Worm (Caenorhabditis elegans): ENCODE results near the gene ZK1248.15.

ce11 chrII:5872414-5872813 is 34.1 kb upstream of the ZK1248.15 start:
- TF ChIP-seq hlh-26 (GFP tag; conservative IDR thresholded peaks at IDR 0.05) (no peak), ztf-26 (tag; optimal IDR thresholded peaks at IDR 0.05) (no peak), egl-18 (GFP tag; IDR thresholded peaks at IDR 0.05) (no peak), efl-1 (GFP tag; optimal IDR thresholded peaks at IDR 0.05) (no peak), B0261.1 (tag; optimal IDR thresholded peaks at IDR 0.05) (no peak), ztf-28 (GFP tag; IDR thresholded peaks at IDR 0.05) (no peak), ztf-22 (GFP tag; optimal IDR thresholded peaks at IDR 0.05) (no peak), F37B4.10 (GFP tag; IDR thresholded peaks at IDR 0.05) (no peak), lir-1 (GFP tag; conservative IDR thresholded peaks at IDR 0.05) (no peak), Y67H2A.10 (GFP tag; conservative IDR thresholded peaks at IDR 0.05) (no peak), unc-130 (GFP tag; optimal IDR thresholded peaks at IDR 0.05) (no peak), rcor-1 (GFP tag; IDR thresholded peaks at IDR 0.05) (no peak), ets-4 (GFP tag; optimal IDR thresholded peaks at IDR 0.05) (no peak), sea-2 (GFP tag; IDR thresholded peaks at IDR 0.05) (no peak)
